Worm (Caenorhabditis elegans): Measurements from ENCODE around the gene K03A1.4.

DNA sequence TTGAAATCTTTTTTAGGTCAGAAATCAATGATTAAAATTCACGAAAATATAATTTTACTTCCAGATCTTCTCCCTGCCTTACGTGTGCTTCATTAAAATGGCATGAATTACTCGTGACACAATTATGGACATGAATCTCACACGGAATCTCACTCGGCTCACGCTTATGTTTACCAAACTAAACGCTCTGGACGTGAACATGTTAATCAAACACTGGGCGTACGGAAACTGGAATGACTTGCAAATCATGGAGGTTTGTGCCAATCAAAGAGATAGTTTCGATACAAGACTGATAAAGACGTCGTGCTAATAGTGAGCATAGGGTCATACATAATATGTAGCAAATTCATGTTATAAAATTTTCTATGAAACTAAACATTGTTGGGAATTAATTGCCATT, 16.0 kb upstream of the K03A1.4 start:
- TF ChIP-seq him-1 (tag; optimal IDR thresholded peaks at IDR 0.05), result no peak
- TF ChIP-seq W03F9.2 (tag; optimal IDR thresholded peaks at IDR 0.05), result no peak
